Worm (Caenorhabditis elegans): ENCODE data around the gene noah-2.

The noah-2 gene

DNA sequence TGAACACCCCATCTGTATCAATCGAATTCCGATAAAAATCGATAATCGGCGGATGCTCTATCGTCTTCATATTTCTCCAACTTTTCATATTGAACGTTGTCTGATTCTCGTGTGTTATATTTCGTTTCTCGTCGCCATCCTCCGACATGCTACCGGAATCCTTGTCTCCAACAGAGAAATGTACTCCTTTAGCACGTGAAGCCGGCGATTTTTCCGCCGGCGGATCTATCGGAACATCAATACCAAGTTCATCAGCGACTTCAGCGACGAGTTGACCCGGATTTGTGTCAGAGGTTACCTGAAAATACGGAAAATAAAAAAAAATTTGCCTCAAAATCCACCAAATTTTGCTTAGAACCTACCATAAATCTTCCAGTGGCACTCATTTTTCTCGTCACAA lies 24.0 kb downstream of the noah-2 start:
- TF ChIP-seq ceh-18 (tag; optimal IDR thresholded peaks at IDR 0.05) (no peak), odd-2 (tag; optimal IDR thresholded peaks at IDR 0.05) (no peak), hlh-6 (tag; optimal IDR thresholded peaks at IDR 0.05) (no peak), elt-2 (tag; optimal IDR thresholded peaks at IDR 0.05) (no peak)

ce11 chrIV:14115556-14115955 lies 24.5 kb downstream of the noah-2 start:
- TF ChIP-seq nfya-1 (tag; optimal IDR thresholded peaks at IDR 0.05) (no peak), pqm-1 (tag; optimal IDR thresholded peaks at IDR 0.05) (no peak), unc-3 (GFP tag; conservative IDR thresholded peaks at IDR 0.05) (no peak), unc-3 (tag; optimal IDR thresholded peaks at IDR 0.05) (no peak), ceh-31 (tag; optimal IDR thresholded peaks at IDR 0.05) (no peak), K09A11.1 (tag; optimal IDR thresholded peaks at IDR 0.05; ENCODE audit: insufficient read depth) (no peak), gmeb-2 (tag; optimal IDR thresholded peaks at IDR 0.05) (no peak), elt-2 (tag; optimal IDR thresholded peaks at IDR 0.05) (no peak), ttx-3 (tag; optimal IDR thresholded peaks at IDR 0.05) (no peak), lim-6 (tag; optimal IDR thresholded peaks at IDR 0.05) (no peak), ceh-45 (GFP tag; IDR thresholded peaks at IDR 0.05) (no peak), ceh-18 (tag; optimal IDR thresholded peaks at IDR 0.05) (no peak), nhr-11 (tag; optimal IDR thresholded peaks at IDR 0.05) (no peak), pros-1 (tag; optimal IDR thresholded peaks at IDR 0.05) (no peak), unc-42 (tag; optimal IDR thresholded peaks at IDR 0.05) (no peak), ref-2 (tag; optimal IDR thresholded peaks at IDR 0.05) (no peak), pha-4 (tag; optimal IDR thresholded peaks at IDR 0.05) (no peak)

DNA sequence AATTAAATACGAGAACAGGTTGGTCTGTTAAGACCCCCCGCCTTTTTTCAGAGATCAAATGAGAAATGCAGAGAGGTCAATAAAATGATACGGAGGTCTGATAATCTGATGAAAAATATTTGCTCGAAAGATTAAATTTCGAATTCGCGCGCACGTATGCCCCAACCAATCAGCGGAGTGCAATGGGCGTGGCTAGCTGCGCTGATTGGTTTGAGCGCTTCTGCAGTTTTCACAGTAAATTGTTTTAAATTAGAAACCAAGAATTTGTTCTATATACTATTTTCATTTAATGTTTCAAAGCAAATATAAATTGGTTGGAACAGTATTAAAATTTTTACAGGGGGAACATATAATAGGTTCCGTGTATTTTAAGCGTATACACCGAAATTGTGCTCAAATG lies 28.3 kb downstream of the noah-2 start:
- TF ChIP-seq pax-1 (tag; optimal IDR thresholded peaks at IDR 0.05) (no peak), npax-4 (tag; optimal IDR thresholded peaks at IDR 0.05) (no peak), nfya-1 (tag; optimal IDR thresholded peaks at IDR 0.05) (peak; percentile 98), ttx-3 (tag; optimal IDR thresholded peaks at IDR 0.05) (no peak), ztf-16 (tag; optimal IDR thresholded peaks at IDR 0.05) (no peak), T23F11.4 (GFP tag; optimal IDR thresholded peaks at IDR 0.05) (no peak)

DNA sequence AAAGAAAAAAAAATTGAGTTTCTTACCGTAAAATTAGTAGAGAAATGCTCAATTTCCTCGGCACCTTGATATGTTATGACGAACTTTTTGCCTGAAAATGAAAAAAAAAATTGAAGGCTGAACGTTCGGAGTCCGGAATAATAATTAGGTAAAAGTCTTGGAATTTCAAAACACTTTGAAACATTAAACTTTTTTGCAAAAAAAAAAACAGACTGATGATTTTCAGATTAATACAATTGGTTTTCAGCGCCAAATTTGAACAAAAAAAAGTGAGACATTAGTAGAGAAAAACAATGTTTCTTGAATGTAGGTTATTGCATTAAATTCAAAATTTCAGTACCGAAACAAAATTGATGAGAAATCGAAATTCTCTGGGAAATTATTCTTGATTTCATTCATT lies 32.9 kb downstream of the noah-2 start, which contains the start of gene nkcc-1:
nkcc-1 (minus strand) TSS at position 101 of the 400 bp plus-strand sequence.
- TF ChIP-seq F13H6.1 (tag; optimal IDR thresholded peaks at IDR 0.05) (no peak), hlh-30 (tag; optimal IDR thresholded peaks at IDR 0.05; ENCODE audit: insufficient read depth) (no peak), dve-1 (tag; optimal IDR thresholded peaks at IDR 0.05) (no peak), ceh-9 (tag; optimal IDR thresholded peaks at IDR 0.05) (no peak), ceh-18 (tag; optimal IDR thresholded peaks at IDR 0.05) (no peak), dmd-4 (tag; optimal IDR thresholded peaks at IDR 0.05; ENCODE audit: borderline replicate concordance) (no peak), ceh-22 (tag; optimal IDR thresholded peaks at IDR 0.05) (no peak), ets-4 (tag; optimal IDR thresholded peaks at IDR 0.05) (no peak), eyg-1 (tag; optimal IDR thresholded peaks at IDR 0.05) (no peak), K09A11.1 (tag; optimal IDR thresholded peaks at IDR 0.05; ENCODE audit: insufficient read depth) (no peak), hlh-15 (tag; optimal IDR thresholded peaks at IDR 0.05) (no peak), ceh-34 (tag; optimal IDR thresholded peaks at IDR 0.05) (no peak), pqm-1 (tag; optimal IDR thresholded peaks at IDR 0.05) (no peak), odd-2 (tag; optimal IDR thresholded peaks at IDR 0.05) (no peak), ztf-16 (tag; optimal IDR thresholded peaks at IDR 0.05) (no peak), zip-5 (tag; optimal IDR thresholded peaks at IDR 0.05) (no peak), unc-55 (GFP tag; optimal IDR thresholded peaks at IDR 0.05) (no peak), nfya-1 (tag; optimal IDR thresholded peaks at IDR 0.05) (no peak), T23F11.4 (GFP tag; optimal IDR thresholded peaks at IDR 0.05) (no peak), ahr-1 (tag; optimal IDR thresholded peaks at IDR 0.05) (no peak)
